Worm (Caenorhabditis elegans): ENCODE data around the gene nhr-99.

nhr-99 gene

ce11 chrV:487980-488379 is 13.4 kb downstream of the nhr-99 start:
- TF ChIP-seq W03F9.2 (tag; optimal IDR thresholded peaks at IDR 0.05): no peak
- TF ChIP-seq dao-5 (tag; optimal IDR thresholded peaks at IDR 0.05): no peak
- no peak for TF ChIP-seq him-1 (tag; optimal IDR thresholded peaks at IDR 0.05)

- TF ChIP-seq W03F9.2 (tag; optimal IDR thresholded peaks at IDR 0.05) (no peak), him-1 (tag; optimal IDR thresholded peaks at IDR 0.05) (no peak), dao-5 (tag; optimal IDR thresholded peaks at IDR 0.05) (no peak)
These were observed 14.7 kb downstream of the nhr-99 start, which contains the start of gene nhr-106 for ce11 chrV:489320-489719. nhr-106 (plus strand) TSS chrV:489620.

- TF ChIP-seq W03F9.2 (tag; optimal IDR thresholded peaks at IDR 0.05) (no peak), dao-5 (tag; optimal IDR thresholded peaks at IDR 0.05) (no peak), him-1 (tag; optimal IDR thresholded peaks at IDR 0.05) (no peak)
These were observed 16.9 kb downstream of the nhr-99 start, which contains the start of gene str-196 for ce11 chrV:491432-491831. str-196 (plus strand) TSS chrV:491732.

ce11 chrV:494284-494683 is 19.7 kb downstream of the nhr-99 start, which contains the start of gene nhr-131:
nhr-131 (plus strand) TSS chrV:494370.
- TF ChIP-seq him-1 (tag; optimal IDR thresholded peaks at IDR 0.05) (no peak), W03F9.2 (tag; optimal IDR thresholded peaks at IDR 0.05) (no peak)

ce11 chrV:497399-497798 is 22.8 kb downstream of the nhr-99 start, which contains the start of gene T01G6.1:
T01G6.1 (plus strand) TSS chrV:497699.
- no peak for TF ChIP-seq him-1 (tag; optimal IDR thresholded peaks at IDR 0.05)
- no peak for TF ChIP-seq dao-5 (tag; optimal IDR thresholded peaks at IDR 0.05)
- no peak for TF ChIP-seq W03F9.2 (tag; optimal IDR thresholded peaks at IDR 0.05)

- TF ChIP-seq him-1 (tag; optimal IDR thresholded peaks at IDR 0.05): no peak
- TF ChIP-seq W03F9.2 (tag; optimal IDR thresholded peaks at IDR 0.05): no peak
- TF ChIP-seq dao-5 (tag; optimal IDR thresholded peaks at IDR 0.05): no peak
These were observed 26.0 kb downstream of the nhr-99 start for ce11 chrV:500535-500934.

- no peak for TF ChIP-seq W03F9.2 (tag; optimal IDR thresholded peaks at IDR 0.05)
- TF ChIP-seq dao-5 (tag; optimal IDR thresholded peaks at IDR 0.05): no peak
- no peak for TF ChIP-seq him-1 (tag; optimal IDR thresholded peaks at IDR 0.05)
These were observed 26.7 kb downstream of the nhr-99 start, which contains the start of gene str-256 for ce11 chrV:501230-501629. str-256 (minus strand) TSS chrV:501330.

ce11 chrV:502803-503273 is 28.3 kb downstream of the nhr-99 start, which contains the start of gene T01G6.10:
T01G6.10 (minus strand) TSS chrV:503223.
- TF ChIP-seq him-1 (tag; optimal IDR thresholded peaks at IDR 0.05) (no peak), W03F9.2 (tag; optimal IDR thresholded peaks at IDR 0.05) (no peak), dao-5 (tag; optimal IDR thresholded peaks at IDR 0.05) (no peak)

ce11 chrV:503728-504127 is 29.1 kb downstream of the nhr-99 start, which contains the start of gene srlf-35:
srlf-35 (plus strand) TSS chrV:504028.
- TF ChIP-seq dao-5 (tag; optimal IDR thresholded peaks at IDR 0.05) (no peak), W03F9.2 (tag; optimal IDR thresholded peaks at IDR 0.05) (no peak), him-1 (tag; optimal IDR thresholded peaks at IDR 0.05) (no peak)

ce11 chrV:505191-505590 is 30.6 kb downstream of the nhr-99 start, which contains the start of gene srlf-19:
srlf-19 (plus strand) TSS chrV:505491.
- TF ChIP-seq dao-5 (tag; optimal IDR thresholded peaks at IDR 0.05) (no peak), him-1 (tag; optimal IDR thresholded peaks at IDR 0.05) (no peak), W03F9.2 (tag; optimal IDR thresholded peaks at IDR 0.05) (no peak)

- TF ChIP-seq him-1 (tag; optimal IDR thresholded peaks at IDR 0.05) (no peak), dao-5 (tag; optimal IDR thresholded peaks at IDR 0.05) (no peak), W03F9.2 (tag; optimal IDR thresholded peaks at IDR 0.05) (no peak)
These were observed 37.8 kb downstream of the nhr-99 start, which contains the start of gene srh-37 for ce11 chrV:512420-512819. srh-37 (minus strand) TSS chrV:512520.

ce11 chrV:519445-519844 is 44.9 kb downstream of the nhr-99 start, which contains the start of gene nhr-210:
nhr-210 (minus strand) TSS chrV:519545.
- TF ChIP-seq dao-5 (tag; optimal IDR thresholded peaks at IDR 0.05) (no peak), him-1 (tag; optimal IDR thresholded peaks at IDR 0.05) (no peak), W03F9.2 (tag; optimal IDR thresholded peaks at IDR 0.05) (no peak)

- TF ChIP-seq dao-5 (tag; optimal IDR thresholded peaks at IDR 0.05) (no peak), W03F9.2 (tag; optimal IDR thresholded peaks at IDR 0.05) (no peak), him-1 (tag; optimal IDR thresholded peaks at IDR 0.05) (no peak)
These were observed 46.9 kb downstream of the nhr-99 start, which contains the start of gene srw-107 for ce11 chrV:521517-521916. srw-107 (minus strand) TSS chrV:521617.

ce11 chrV:524058-524457 is 49.5 kb downstream of the nhr-99 start, which contains the start of gene lipl-3:
lipl-3 (minus strand) TSS chrV:524218.
- no peak for TF ChIP-seq him-1 (tag; optimal IDR thresholded peaks at IDR 0.05)
- TF ChIP-seq W03F9.2 (tag; optimal IDR thresholded peaks at IDR 0.05): no peak
- TF ChIP-seq dao-5 (tag; optimal IDR thresholded peaks at IDR 0.05): no peak

- TF ChIP-seq W03F9.2 (tag; optimal IDR thresholded peaks at IDR 0.05) (no peak), him-1 (tag; optimal IDR thresholded peaks at IDR 0.05) (no peak), dao-5 (tag; optimal IDR thresholded peaks at IDR 0.05) (no peak)
These were observed 50.5 kb downstream of the nhr-99 start, which contains the start of gene R11G11.16 for ce11 chrV:525040-525439. R11G11.16 (minus strand) TSS chrV:525140.
